Worm (Caenorhabditis elegans): ENCODE results near the gene Y59A8B.24.
A peak's percentile ranks its signal among the peaks of the same experiment; 100 is the strongest.

Y59A8B.24 gene

ce11 chrV:17905765-17906164 lies 46.0 kb upstream of the Y59A8B.24 start:
- TF ChIP-seq ztf-3 (GFP tag; optimal IDR thresholded peaks at IDR 0.05) (no peak), rec-8 (tag; optimal IDR thresholded peaks at IDR 0.05) (no peak), somi-1 (GFP tag; optimal IDR thresholded peaks at IDR 0.05) (no peak), ets-4 (GFP tag; optimal IDR thresholded peaks at IDR 0.05) (no peak), egrh-3 (GFP tag; IDR thresholded peaks at IDR 0.05) (no peak), lin-40 (tag; optimal IDR thresholded peaks at IDR 0.05) (no peak), ceh-40 (GFP tag; IDR thresholded peaks at IDR 0.05) (no peak), snpc-4 (GFP tag; optimal IDR thresholded peaks at IDR 0.05) (no peak), snpc-4 (tag; optimal IDR thresholded peaks at IDR 0.05) (no peak), Y79H2A.3 (GFP tag; conservative IDR thresholded peaks at IDR 0.05) (no peak)

ce11 chrV:17910019-17910418 lies 41.7 kb upstream of the Y59A8B.24 start, which contains the start of gene dcar-1:
Gene dcar-1, plus strand, starts transcription at chrV:17910319.
- no peak for TF ChIP-seq F22D6.2 (tag; optimal IDR thresholded peaks at IDR 0.05)
- no peak for TF ChIP-seq F57C9.4 (tag; optimal IDR thresholded peaks at IDR 0.05)
- TF ChIP-seq tbx-9 (tag; optimal IDR thresholded peaks at IDR 0.05; ENCODE audit: borderline replicate concordance): no peak
- no peak for TF ChIP-seq ztf-26 (tag; optimal IDR thresholded peaks at IDR 0.05)
- TF ChIP-seq gei-17 (GFP tag; optimal IDR thresholded peaks at IDR 0.05): no peak
- no peak for TF ChIP-seq K11D2.4 (GFP tag; IDR thresholded peaks at IDR 0.05)
- TF ChIP-seq F55B11.4 (tag; optimal IDR thresholded peaks at IDR 0.05; ENCODE audit: borderline replicate concordance, insufficient read depth): no peak
- no peak for TF ChIP-seq F52B5.7 (tag; optimal IDR thresholded peaks at IDR 0.05)
- TF ChIP-seq mcd-1 (GFP tag; IDR thresholded peaks at IDR 0.05): no peak
- no peak for TF ChIP-seq F37B4.10 (GFP tag; IDR thresholded peaks at IDR 0.05)
- TF ChIP-seq Y79H2A.3 (GFP tag; conservative IDR thresholded peaks at IDR 0.05): no peak
- TF ChIP-seq F39B2.1 (GFP tag; IDR thresholded peaks at IDR 0.05): no peak

ce11 chrV:17918726-17919125 lies 33.0 kb upstream of the Y59A8B.24 start, which contains the start of gene C06H5.8:
Gene C06H5.8, plus strand, starts transcription at chrV:17919026.
- TF ChIP-seq bed-2 (GFP tag; IDR thresholded peaks at IDR 0.05): no peak
- no peak for TF ChIP-seq unc-130 (GFP tag; optimal IDR thresholded peaks at IDR 0.05)
- no peak for TF ChIP-seq Y56A3A.18 (GFP tag; IDR thresholded peaks at IDR 0.05)
- no peak for TF ChIP-seq ceh-27 (GFP tag; optimal IDR thresholded peaks at IDR 0.05)
- no peak for TF ChIP-seq B0261.1 (tag; optimal IDR thresholded peaks at IDR 0.05)
- TF ChIP-seq ceh-58 (GFP tag; IDR thresholded peaks at IDR 0.05): no peak
- TF ChIP-seq ztf-28 (GFP tag; IDR thresholded peaks at IDR 0.05): no peak
- no peak for TF ChIP-seq lag-1 (GFP tag; IDR thresholded peaks at IDR 0.05)
- no peak for TF ChIP-seq F55B11.4 (tag; optimal IDR thresholded peaks at IDR 0.05; ENCODE audit: borderline replicate concordance, insufficient read depth)
- no peak for TF ChIP-seq mes-4 (tag; optimal IDR thresholded peaks at IDR 0.05)
- TF ChIP-seq pbrm-1 (GFP tag; IDR thresholded peaks at IDR 0.05): no peak
- no peak for TF ChIP-seq cebp-1 (GFP tag; IDR thresholded peaks at IDR 0.05)
- TF ChIP-seq cebp-1 (tag; optimal IDR thresholded peaks at IDR 0.05): no peak
- TF ChIP-seq ceh-91 (GFP tag; IDR thresholded peaks at IDR 0.05): no peak
- TF ChIP-seq T07F8.4 (tag; optimal IDR thresholded peaks at IDR 0.05): no peak

- TF ChIP-seq nfya-1 (tag; optimal IDR thresholded peaks at IDR 0.05; ENCODE audit: borderline replicate concordance, insufficient read depth) (no peak), hrde-1 (tag; optimal IDR thresholded peaks at IDR 0.05; ENCODE audit: borderline replicate concordance) (no peak), lin-35 (GFP tag; optimal IDR thresholded peaks at IDR 0.05) (peak; percentile 50 to 91 (median 78)), attf-6 (GFP tag; IDR thresholded peaks at IDR 0.05) (no peak; the same call in 1 of the 2 replicates), hmg-1.2 (GFP tag; IDR thresholded peaks at IDR 0.05) (peak; percentile 99), atf-7 (tag; optimal IDR thresholded peaks at IDR 0.05) (no peak), zfh-2 (GFP tag; conservative IDR thresholded peaks at IDR 0.05) (no peak), aptf-2 (GFP tag; conservative IDR thresholded peaks at IDR 0.05) (no peak), K12H6.12 (tag; optimal IDR thresholded peaks at IDR 0.05) (no peak), nhr-120 (GFP tag; IDR thresholded peaks at IDR 0.05) (no peak), Y53G8AR.9 (GFP tag; conservative IDR thresholded peaks at IDR 0.05) (peak; percentile 74), ztf-25 (GFP tag; IDR thresholded peaks at IDR 0.05) (no peak)
Measured at ce11 chrV:17921423-17921822, 30.3 kb upstream of the Y59A8B.24 start, which contains the start of gene E01B7.2. Gene E01B7.2, plus strand, starts transcription at chrV:17921772.

Measured in whole organism, young adult.